Worm (Caenorhabditis elegans) whole organism, early embryonic: ENCODE results near the gene T14G8.4.

Experiments
- F13C5.2 ChIP-seq: sonication (generic microtip); optimal IDR thresholded peaks from 2 replicates; lab custom pipeline; 2017; ENCODE audit warnings: mild to moderate bottlenecking, missing genetic modification characterization, inconsistent platforms, missing compliant biosample characterization
- ama-1 ChIP-seq: fragments of 150-350 bp; optimal IDR thresholded peaks from 2 replicates; lab custom pipeline; 2014
- ceh-36 ChIP-seq: sonication (generic microtip); optimal IDR thresholded peaks from 2 replicates; lab custom pipeline; 2016; ENCODE audit warnings: missing genetic modification characterization, inconsistent platforms, missing compliant biosample characterization
- ets-7 ChIP-seq: sonication (generic microtip); optimal IDR thresholded peaks from 2 replicates; lab custom pipeline; 2016; ENCODE audit warnings: missing genotype, missing genetic modification characterization, missing compliant biosample characterization
- flt-1 ChIP-seq: fragments of 200-800 bp; sonication (Bioruptor generic); IDR thresholded peaks from 2 replicates; pipeline ENCODE4 v1.3.6; 2022; ENCODE audit warnings: missing genetic modification characterization, missing compliant biosample characterization
- hmbx-1 ChIP-seq: sonication (generic microtip); optimal IDR thresholded peaks from 2 replicates; lab custom pipeline; 2016; ENCODE audit warnings: mild to moderate bottlenecking, missing genetic modification characterization, missing compliant biosample characterization
- scrt-1 ChIP-seq: fragments of 200-800 bp; sonication (Bioruptor generic); IDR thresholded peaks from 2 replicates; pipeline ENCODE4 v1.3.6; 2022; ENCODE audit warnings: missing genetic modification characterization, missing compliant biosample characterization
- sea-1 ChIP-seq: fragments of 200-800 bp; sonication (Bioruptor generic); conservative IDR thresholded peaks from 2 replicates; pipeline ENCODE4 v1.3.6; 2022; ENCODE audit warnings: missing genetic modification characterization, missing compliant biosample characterization
- tbx-11 ChIP-seq: fragments of 200-800 bp; sonication (Bioruptor generic); IDR thresholded peaks from 2 replicates; pipeline ENCODE4 v1.3.6; 2022; ENCODE audit warnings: missing genetic modification characterization, missing compliant biosample characterization

DNA sequence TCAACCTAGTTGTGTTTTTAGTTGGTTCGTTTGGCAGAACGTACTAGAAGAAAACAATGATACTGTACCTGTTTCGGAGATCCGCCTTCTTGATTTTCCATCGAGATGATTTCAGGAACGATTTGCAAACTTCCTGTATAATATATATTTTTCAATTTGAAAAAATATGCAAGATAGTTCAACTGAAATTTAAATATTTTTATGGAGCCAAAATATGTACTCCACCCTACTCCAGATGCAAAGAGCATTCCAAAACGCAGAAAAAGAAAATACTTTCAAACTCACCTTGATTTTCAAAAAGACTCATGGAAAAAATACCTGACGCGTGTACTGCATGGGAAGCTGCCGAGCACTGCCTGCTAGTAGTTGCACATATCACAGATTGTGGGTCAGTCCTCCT, 50.2 kb downstream of the T14G8.4 start, which contains the start of gene gei-3:
- TF ChIP-seq ama-1 (lab: Kevin White, UChicago), result no peak
- no peak for TF ChIP-seq hmbx-1 (tag; lab: Kevin White, UChicago)
- TF ChIP-seq ceh-36 (tag; lab: Kevin White, UChicago), result no peak
- TF ChIP-seq scrt-1 (GFP tag; lab: Robert Waterston, UW), result no peak
- no peak for TF ChIP-seq sea-1 (GFP tag; lab: Robert Waterston, UW)
- TF ChIP-seq ets-7, result no peak
- TF ChIP-seq tbx-11 (GFP tag; lab: Robert Waterston, UW), result no peak
- TF ChIP-seq F13C5.2, result no peak
- TF ChIP-seq flt-1 (GFP tag; lab: Robert Waterston, UW), result no peak
